Worm (Caenorhabditis elegans): ENCODE data around the gene ZK1307.8.

ZK1307.8 gene

ce11 chrII:9620616-9621015 is 3.8 kb upstream of the ZK1307.8 start (continued):
- TF ChIP-seq ztf-11 (tag; optimal IDR thresholded peaks at IDR 0.05) = no peak
- TF ChIP-seq set-16 (GFP tag; IDR thresholded peaks at IDR 0.05) = no peak
- peak; percentile 65 for TF ChIP-seq T20F7.1 (GFP tag; optimal IDR thresholded peaks at IDR 0.05)
- TF ChIP-seq ceh-20 (GFP tag; IDR thresholded peaks at IDR 0.05) = 0 out of 2 replicates have a peak, but pooled peaks have one; percentile 32
- no peak for TF ChIP-seq hlh-11 (tag; optimal IDR thresholded peaks at IDR 0.05)
- TF ChIP-seq daf-16 (GFP tag; optimal IDR thresholded peaks at IDR 0.05) = no peak
- TF ChIP-seq daf-16 (tag; optimal IDR thresholded peaks at IDR 0.05) = peak; percentile 19
- TF ChIP-seq ceh-82 (tag; optimal IDR thresholded peaks at IDR 0.05) = no peak
- no peak for TF ChIP-seq dmd-8 (GFP tag; IDR thresholded peaks at IDR 0.05)
- TF ChIP-seq mdl-1 (tag; optimal IDR thresholded peaks at IDR 0.05) = no peak
- no peak for TF ChIP-seq ceh-28 (tag; optimal IDR thresholded peaks at IDR 0.05)
- no peak for TF ChIP-seq F44E2.7 (GFP tag; IDR thresholded peaks at IDR 0.05)
- peak; percentile 21 for TF ChIP-seq lin-13 (GFP tag; optimal IDR thresholded peaks at IDR 0.05)
- TF ChIP-seq madf-9 (GFP tag; conservative IDR thresholded peaks at IDR 0.05) = no peak
- 0 out of 2 replicates have a peak, but pooled peaks have one; percentile 10 for TF ChIP-seq zfp-3 (GFP tag; conservative IDR thresholded peaks at IDR 0.05)
- no peak for TF ChIP-seq daf-8 (GFP tag; IDR thresholded peaks at IDR 0.05)
- TF ChIP-seq sdz-12 (GFP tag; optimal IDR thresholded peaks at IDR 0.05) = no peak
- no peak for TF ChIP-seq aly-2 (tag; optimal IDR thresholded peaks at IDR 0.05)
- TF ChIP-seq Y105C5A.15 (GFP tag; IDR thresholded peaks at IDR 0.05) = no peak
- no peak for TF ChIP-seq F10B5.3 (tag; optimal IDR thresholded peaks at IDR 0.05)
- TF ChIP-seq nhr-76 (tag; optimal IDR thresholded peaks at IDR 0.05) = no peak
- TF ChIP-seq nhr-77 (tag; optimal IDR thresholded peaks at IDR 0.05) = no peak
- TF ChIP-seq lin-1 (GFP tag; IDR thresholded peaks at IDR 0.05) = 0 out of 2 replicates have a peak, but pooled peaks have one; percentile 10
- TF ChIP-seq ceh-44 (GFP tag; IDR thresholded peaks at IDR 0.05) = no peak
- TF ChIP-seq dmd-6 (GFP tag; IDR thresholded peaks at IDR 0.05) = peak; percentile 89

DNA sequence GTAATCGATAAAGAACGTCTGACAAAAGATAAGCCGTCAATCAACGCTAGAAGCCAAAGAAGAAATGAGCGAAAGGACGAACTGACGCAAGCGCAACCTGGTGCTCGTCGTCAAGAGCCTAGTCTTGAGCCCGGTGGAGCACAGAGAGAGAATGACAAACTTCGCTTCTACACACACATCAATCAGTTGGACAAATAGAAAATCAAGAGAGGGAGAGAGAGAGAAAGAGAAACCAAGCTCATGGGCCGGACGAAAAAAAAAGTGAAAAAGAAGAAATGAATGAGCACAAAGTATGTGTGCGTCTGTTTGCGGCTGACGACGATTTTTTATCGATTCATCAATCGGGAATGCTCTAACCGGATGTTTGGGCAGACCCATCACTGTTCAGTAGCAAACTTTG is 3.3 kb upstream of the ZK1307.8 start:
- peak in 1 of 2 experiments; percentile 11 for TF ChIP-seq mdl-1 (tag; optimal IDR thresholded peaks at IDR 0.05)
- peak; percentile 67 for TF ChIP-seq nhr-11 (tag; optimal IDR thresholded peaks at IDR 0.05)
- TF ChIP-seq dmd-6 (GFP tag; IDR thresholded peaks at IDR 0.05) = peak; percentile 16; the same call in 1 of the 2 replicates
- TF ChIP-seq ces-1 (GFP tag; optimal IDR thresholded peaks at IDR 0.05) = no peak
- no peak for TF ChIP-seq egl-27 (tag; optimal IDR thresholded peaks at IDR 0.05)
- peak; percentile 27; the same call in 1 of the 2 replicates for TF ChIP-seq set-16 (GFP tag; IDR thresholded peaks at IDR 0.05)
- TF ChIP-seq daf-16 (GFP tag; optimal IDR thresholded peaks at IDR 0.05) = peak in 1 of 2 experiments; percentile 50
- TF ChIP-seq daf-16 (tag; optimal IDR thresholded peaks at IDR 0.05) = no peak
- peak; percentile 37 for TF ChIP-seq nhr-28 (tag; optimal IDR thresholded peaks at IDR 0.05)
- no peak for TF ChIP-seq tra-1 (GFP tag; IDR thresholded peaks at IDR 0.05)
- TF ChIP-seq php-3 (GFP tag; IDR thresholded peaks at IDR 0.05) = no peak
- TF ChIP-seq aha-1 (tag) = peak; percentile 96
- TF ChIP-seq ama-1 (optimal IDR thresholded peaks at IDR 0.05) = peak; percentile 26
- peak; percentile 19 for TF ChIP-seq hlh-30 (tag; optimal IDR thresholded peaks at IDR 0.05; ENCODE audit: insufficient read depth)
- peak; percentile 7 for TF ChIP-seq nhr-6 (tag; optimal IDR thresholded peaks at IDR 0.05)
- TF ChIP-seq pha-4 (GFP tag; IDR thresholded peaks at IDR 0.05) = no peak; the same call in none of the 2 replicates
- peak; percentile 37 for TF ChIP-seq pha-4 (tag; optimal IDR thresholded peaks at IDR 0.05)
- TF ChIP-seq hlh-11 (tag; optimal IDR thresholded peaks at IDR 0.05) = peak; percentile 60
- no peak for TF ChIP-seq Y48G9A.11 (GFP tag; IDR thresholded peaks at IDR 0.05)
- TF ChIP-seq ZK337.2 (GFP tag; IDR thresholded peaks at IDR 0.05) = no peak
- peak; percentile 57; the same call in 1 of the 2 replicates for TF ChIP-seq egl-43 (GFP tag; IDR thresholded peaks at IDR 0.05)
- TF ChIP-seq ctbp-1 (GFP tag; IDR thresholded peaks at IDR 0.05) = no peak
- TF ChIP-seq unc-62 (GFP tag; optimal IDR thresholded peaks at IDR 0.05 in 1 of 2) = peak in 1 of 2 experiments; percentile 71
- no peak for TF ChIP-seq unc-62 (tag; optimal IDR thresholded peaks at IDR 0.05)

Measured in whole organism, L4 larva.